Worm (Caenorhabditis elegans): ENCODE measurements around the gene acp-4.

Gene acp-4

ce11 chrII:8440097-8440496, 5.2 kb upstream of the acp-4 start:
- TF ChIP-seq zip-8 (tag; optimal IDR thresholded peaks at IDR 0.05) (peak; percentile 7), unc-120 (tag; optimal IDR thresholded peaks at IDR 0.05; ENCODE audit: poor library complexity, severe bottlenecking) (no peak)

DNA sequence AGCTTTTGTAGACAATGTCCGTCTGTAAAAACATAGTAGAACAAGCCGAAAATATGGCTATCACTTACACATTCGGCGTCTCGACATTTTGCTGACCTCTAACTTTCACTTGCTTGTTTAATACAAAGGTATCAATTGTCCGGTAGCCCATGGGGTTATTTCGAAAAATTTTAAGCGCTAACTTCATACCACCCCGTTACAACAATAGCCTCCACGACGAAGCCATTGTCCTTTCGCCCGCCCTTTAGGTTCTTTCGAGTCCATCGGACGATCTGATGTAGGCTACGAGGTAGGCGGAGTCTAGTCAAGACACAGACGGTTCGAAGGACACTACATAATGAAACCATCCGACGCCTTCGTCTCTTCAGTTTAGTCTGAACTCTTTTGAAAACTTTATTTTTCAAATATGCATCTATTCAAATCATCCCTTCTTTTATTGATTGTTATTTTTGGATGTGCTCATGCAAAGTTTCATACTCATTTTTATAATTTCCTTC, 3.9 kb upstream of the acp-4 start, which contains the start of gene lips-10:
Gene lips-10, plus strand, starts transcription at position 378 of the 497 bp plus-strand sequence.
- no peak for TF ChIP-seq cnd-1 (tag; optimal IDR thresholded peaks at IDR 0.05)
- TF ChIP-seq flh-1 (GFP tag; optimal IDR thresholded peaks at IDR 0.05): no peak
- TF ChIP-seq ham-2 (GFP tag; optimal IDR thresholded peaks at IDR 0.05): peak; percentile 36
- no peak for TF ChIP-seq mep-1 (tag; optimal IDR thresholded peaks at IDR 0.05)

- TF ChIP-seq cnd-1 (tag; optimal IDR thresholded peaks at IDR 0.05) (no peak), pha-4 (tag; optimal IDR thresholded peaks at IDR 0.05) (no peak), hlh-1 (tag; optimal IDR thresholded peaks at IDR 0.05) (no peak), nhr-237 (tag; optimal IDR thresholded peaks at IDR 0.05) (no peak), mep-1 (tag; optimal IDR thresholded peaks at IDR 0.05) (no peak), bed-3 (GFP tag; optimal IDR thresholded peaks at IDR 0.05) (no peak), sptf-1 (tag; optimal IDR thresholded peaks at IDR 0.05) (no peak), snpc-4 (tag; optimal IDR thresholded peaks at IDR 0.05) (no peak), nhr-76 (tag; optimal IDR thresholded peaks at IDR 0.05) (no peak), elt-3 (tag; optimal IDR thresholded peaks at IDR 0.05) (no peak), nhr-12 (tag; optimal IDR thresholded peaks at IDR 0.05) (no peak), nhr-2 (tag; optimal IDR thresholded peaks at IDR 0.05) (no peak), nhr-28 (tag; optimal IDR thresholded peaks at IDR 0.05) (no peak), ztf-11 (tag; optimal IDR thresholded peaks at IDR 0.05) (no peak), ceh-83 (GFP tag; optimal IDR thresholded peaks at IDR 0.05) (no peak), ham-2 (GFP tag; optimal IDR thresholded peaks at IDR 0.05) (no peak), tbx-8 (GFP tag; optimal IDR thresholded peaks at IDR 0.05) (no peak), sem-2 (GFP tag; optimal IDR thresholded peaks at IDR 0.05) (no peak), lsy-2 (tag; optimal IDR thresholded peaks at IDR 0.05) (no peak), unc-62 (GFP tag; optimal IDR thresholded peaks at IDR 0.05) (no peak)
Measured at ce11 chrII:8437035-8437434, 2.1 kb upstream of the acp-4 start, which contains the start of gene acp-3. acp-3 (minus strand) TSS chrII:8437135.

DNA sequence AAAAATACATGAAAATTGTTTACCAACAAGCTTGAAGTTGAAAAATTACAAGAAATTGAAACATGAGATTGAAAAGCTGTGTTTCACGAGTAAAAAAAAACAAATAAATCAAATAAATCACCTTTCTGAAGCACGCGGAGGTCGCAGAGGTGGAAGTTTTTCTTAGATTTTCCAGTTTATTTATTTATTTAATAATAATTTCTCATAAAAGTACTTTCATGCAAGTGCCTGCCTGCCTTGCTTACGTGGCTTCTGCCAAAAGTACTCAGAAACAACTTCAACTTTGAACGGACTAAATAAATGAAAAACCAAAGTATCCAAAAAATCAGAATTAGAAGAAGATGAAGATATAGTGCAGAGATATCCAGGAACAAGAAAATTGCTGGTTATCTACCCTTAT, 3.0 kb downstream of the acp-4 start, which contains the start of gene acp-2:
Gene acp-2, minus strand, starts transcription at position 101 of the 400 bp plus-strand sequence.
- TF ChIP-seq unc-62 (GFP tag; optimal IDR thresholded peaks at IDR 0.05): no peak
- TF ChIP-seq drap-1 (GFP tag; optimal IDR thresholded peaks at IDR 0.05): no peak
- no peak for TF ChIP-seq pha-4 (tag; optimal IDR thresholded peaks at IDR 0.05)
- no peak for TF ChIP-seq bed-3 (GFP tag; optimal IDR thresholded peaks at IDR 0.05)

- TF ChIP-seq lsy-2 (tag; optimal IDR thresholded peaks at IDR 0.05) (peak; percentile 43), ces-1 (GFP tag; optimal IDR thresholded peaks at IDR 0.05) (no peak), zip-8 (tag; optimal IDR thresholded peaks at IDR 0.05) (peak; percentile 16), hlh-1 (tag; optimal IDR thresholded peaks at IDR 0.05) (no peak), mep-1 (tag; optimal IDR thresholded peaks at IDR 0.05) (no peak), ztf-11 (tag; optimal IDR thresholded peaks at IDR 0.05) (no peak), nhr-2 (tag; optimal IDR thresholded peaks at IDR 0.05) (no peak), blmp-1 (tag; optimal IDR thresholded peaks at IDR 0.05) (no peak), pha-4 (tag; optimal IDR thresholded peaks at IDR 0.05) (no peak), sem-2 (GFP tag; optimal IDR thresholded peaks at IDR 0.05) (no peak), ceh-83 (GFP tag; optimal IDR thresholded peaks at IDR 0.05) (no peak)
Measured at ce11 chrII:8428947-8429919, 5.7 kb downstream of the acp-4 start.

- no peak for TF ChIP-seq ztf-11 (tag; optimal IDR thresholded peaks at IDR 0.05)
- no peak for TF ChIP-seq unc-62 (GFP tag; optimal IDR thresholded peaks at IDR 0.05)
- no peak for TF ChIP-seq lin-32 (GFP tag; optimal IDR thresholded peaks at IDR 0.05)
- no peak for TF ChIP-seq flh-1 (GFP tag; optimal IDR thresholded peaks at IDR 0.05)
- no peak for TF ChIP-seq snpc-4 (tag; optimal IDR thresholded peaks at IDR 0.05)
- TF ChIP-seq ceh-43 (GFP tag; optimal IDR thresholded peaks at IDR 0.05): no peak
- no peak for TF ChIP-seq unc-120 (tag; optimal IDR thresholded peaks at IDR 0.05; ENCODE audit: poor library complexity, severe bottlenecking)
- TF ChIP-seq elt-1 (tag; optimal IDR thresholded peaks at IDR 0.05; ENCODE audit: borderline replicate concordance, insufficient read depth): no peak
- no peak for TF ChIP-seq mep-1 (tag; optimal IDR thresholded peaks at IDR 0.05)
- TF ChIP-seq ceh-83 (GFP tag; optimal IDR thresholded peaks at IDR 0.05): no peak
- no peak for TF ChIP-seq drap-1 (GFP tag; optimal IDR thresholded peaks at IDR 0.05)
- no peak for TF ChIP-seq cnd-1 (tag; optimal IDR thresholded peaks at IDR 0.05)
- no peak for TF ChIP-seq nhr-76 (tag; optimal IDR thresholded peaks at IDR 0.05)
- TF ChIP-seq elt-3 (tag; optimal IDR thresholded peaks at IDR 0.05): no peak
- no peak for TF ChIP-seq mab-5 (tag; optimal IDR thresholded peaks at IDR 0.05)
- no peak for TF ChIP-seq bed-3 (GFP tag; optimal IDR thresholded peaks at IDR 0.05)
Measured at ce11 chrII:8428758-8428946, 6.3 kb downstream of the acp-4 start, which contains the start of gene F14E5.2. F14E5.2 (minus strand) TSS chrII:8428858.

Measured in whole organism, mixed stage, embryonic.